Worm (Caenorhabditis elegans): ENCODE results near the gene clec-230.
A peak's percentile ranks its signal among the peaks of the same experiment; 100 is the strongest.
"Not testable (repeated sequence)": the region's sequence is repeated elsewhere in the genome, so short reads cannot be mapped to it uniquely, and the experiment has no call there.

clec-230 gene

DNA sequence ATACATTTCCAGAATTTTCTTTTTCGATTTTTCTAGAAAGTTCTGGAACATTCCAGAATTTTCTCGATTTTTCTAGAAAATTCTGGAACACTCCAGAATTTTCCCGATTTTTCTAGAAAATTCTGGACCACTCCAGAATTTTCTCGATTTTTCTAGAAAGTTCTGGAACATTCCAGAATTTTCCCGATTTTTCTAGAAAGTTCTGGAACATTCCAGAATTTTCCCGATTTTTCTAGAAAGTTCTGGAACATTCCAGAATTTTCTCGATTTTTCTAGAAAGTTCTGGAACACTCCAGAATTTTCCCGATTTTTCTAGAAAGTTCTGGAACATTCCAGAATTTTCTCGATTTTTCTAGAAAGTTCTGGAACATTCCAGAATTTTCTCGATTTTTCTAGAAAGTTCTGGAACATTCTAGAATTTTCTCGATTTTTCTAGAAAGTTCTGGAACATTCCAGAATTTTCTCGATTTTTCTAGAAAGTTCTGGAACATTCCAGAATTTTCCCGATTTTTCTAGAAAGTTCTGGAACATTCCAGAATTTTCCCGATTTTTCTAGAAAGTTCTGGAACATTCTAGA is 28.1 kb downstream of the clec-230 start (continued):
- TF ChIP-seq D2030.7 (GFP tag; IDR thresholded peaks at IDR 0.05) = peak; percentile 85; the same call in 1 of the 2 replicates
- peak; percentile 95 for TF ChIP-seq ekl-4 (GFP tag; IDR thresholded peaks at IDR 0.05)
- TF ChIP-seq attf-6 (GFP tag; IDR thresholded peaks at IDR 0.05) = peak; percentile 82
- peak; percentile 83; the same call in 1 of the 2 replicates for TF ChIP-seq lin-26 (GFP tag; IDR thresholded peaks at IDR 0.05)
- peak; percentile 69 for TF ChIP-seq Y53F4B.3 (GFP tag; IDR thresholded peaks at IDR 0.05)
- peak; percentile 88 for TF ChIP-seq Y79H2A.3 (GFP tag; conservative IDR thresholded peaks at IDR 0.05)
- peak; percentile 93 for TF ChIP-seq madf-3 (GFP tag; IDR thresholded peaks at IDR 0.05)
- TF ChIP-seq mel-28 (tag; optimal IDR thresholded peaks at IDR 0.05; ENCODE audit: borderline replicate concordance) = peak; percentile 15
- TF ChIP-seq Y53G8AR.9 (GFP tag; conservative IDR thresholded peaks at IDR 0.05) = peak; percentile 76; the same call in 1 of the 2 replicates
- peak; percentile 26 for TF ChIP-seq rpc-1 (optimal IDR thresholded peaks at IDR 0.05)
- TF ChIP-seq rpc-1 (tag; optimal IDR thresholded peaks at IDR 0.05) = not testable (repeated sequence)
- peak; percentile 83 for TF ChIP-seq madf-6 (GFP tag; IDR thresholded peaks at IDR 0.05)
- peak; percentile 96 for TF ChIP-seq egrh-3 (GFP tag; IDR thresholded peaks at IDR 0.05)
- TF ChIP-seq nfyb-1 (GFP tag; IDR thresholded peaks at IDR 0.05) = peak; percentile 86
- peak; percentile 23; the same call in 1 of the 2 replicates for TF ChIP-seq F33H1.4 (GFP tag; IDR thresholded peaks at IDR 0.05)
- TF ChIP-seq F39B2.1 (GFP tag; IDR thresholded peaks at IDR 0.05) = peak; percentile 79
- 0 out of 2 replicates have a peak, but pooled peaks have one; percentile 32 for TF ChIP-seq ceh-91 (GFP tag; IDR thresholded peaks at IDR 0.05)
- peak; percentile 73; the same call in 1 of the 2 replicates for TF ChIP-seq ztf-28 (GFP tag; IDR thresholded peaks at IDR 0.05)
- peak; percentile 77 for TF ChIP-seq ceh-100 (GFP tag; IDR thresholded peaks at IDR 0.05)
- peak; percentile 39; the same call in 1 of the 2 replicates for TF ChIP-seq C17E4.6 (GFP tag; IDR thresholded peaks at IDR 0.05)
- TF ChIP-seq B0019.2 (GFP tag; conservative IDR thresholded peaks at IDR 0.05) = peak; percentile 50; the same call in 1 of the 2 replicates
- TF ChIP-seq lsl-1 (GFP tag; optimal IDR thresholded peaks at IDR 0.05) = peak; percentile 16

DNA sequence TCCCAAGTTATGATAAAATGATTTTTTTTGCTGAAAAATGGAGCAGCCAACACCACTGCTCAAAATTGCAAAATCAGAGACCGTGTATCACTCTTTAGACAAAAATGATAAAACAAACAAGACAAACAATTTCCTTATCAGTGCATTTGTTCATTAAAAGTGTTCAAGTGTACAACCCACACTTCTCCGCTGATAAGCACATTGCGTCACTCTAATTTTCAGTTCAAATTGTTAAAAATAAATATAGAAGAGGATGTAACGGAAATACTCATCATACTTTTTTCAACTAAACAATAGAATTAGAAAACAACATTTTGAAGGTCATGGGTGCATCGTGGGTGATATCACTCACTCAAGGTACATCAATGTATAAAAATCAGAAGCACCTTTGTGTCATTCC is 30.3 kb downstream of the clec-230 start, which contains the start of gene nhr-291:
TSS of gene nhr-291 (plus strand) at position 324 of the 400 bp plus-strand sequence.
- peak; percentile 89 for TF ChIP-seq pha-4 (tag; optimal IDR thresholded peaks at IDR 0.05)
- no peak for TF ChIP-seq nhr-179 (tag; optimal IDR thresholded peaks at IDR 0.05)
- peak; percentile 18 for TF ChIP-seq atf-7 (tag; optimal IDR thresholded peaks at IDR 0.05)
- TF ChIP-seq nhr-80 (tag; optimal IDR thresholded peaks at IDR 0.05) = peak; percentile 93
- TF ChIP-seq ets-4 (GFP tag; optimal IDR thresholded peaks at IDR 0.05) = peak; percentile 36

ce11 chrV:15315827-15316527 is 33.0 kb downstream of the clec-230 start, which contains the start of the genes srt-22 and nhr-246:
srt-22 (minus strand) TSS chrV:15315927.
nhr-246 (plus strand) TSS chrV:15316477.
- no peak for TF ChIP-seq tbx-9 (tag; optimal IDR thresholded peaks at IDR 0.05; ENCODE audit: borderline replicate concordance)

- TF ChIP-seq ceh-58 (GFP tag; IDR thresholded peaks at IDR 0.05) (no peak), hmg-20 (GFP tag; IDR thresholded peaks at IDR 0.05) (no peak), bed-2 (GFP tag; IDR thresholded peaks at IDR 0.05) (no peak), ztf-25 (GFP tag; IDR thresholded peaks at IDR 0.05) (no peak), C06A6.2 (GFP tag; conservative IDR thresholded peaks at IDR 0.05) (no peak), ama-1 (optimal IDR thresholded peaks at IDR 0.05) (no peak), ama-1 (GFP tag; optimal IDR thresholded peaks at IDR 0.05) (no peak), ztf-26 (tag; optimal IDR thresholded peaks at IDR 0.05) (no peak), Y53G8AR.9 (GFP tag; conservative IDR thresholded peaks at IDR 0.05) (no peak), sea-2 (GFP tag; IDR thresholded peaks at IDR 0.05) (no peak), snpc-4 (GFP tag; optimal IDR thresholded peaks at IDR 0.05) (no peak), snpc-4 (tag; optimal IDR thresholded peaks at IDR 0.05) (no peak), lin-54 (GFP tag; optimal IDR thresholded peaks at IDR 0.05) (no peak)
Observed at ce11 chrV:15313529-15313928, 35.4 kb downstream of the clec-230 start.

Measured in whole organism, young adult.